Worm (Caenorhabditis elegans) whole organism, L3 larva: ENCODE measurements around the gene gldi-7.

ENCODE experiments used
- ZK546.5 ChIP-seq: sonication (generic microtip); optimal IDR thresholded peaks from 2 replicates; lab custom pipeline; 2017; ENCODE audit warnings: missing biosample characterization, missing genetic modification characterization
- aly-2 ChIP-seq: fragments of 150-350 bp; optimal IDR thresholded peaks from 2 replicates; lab custom pipeline; 2014; ENCODE audit warnings: missing biosample characterization, missing genetic modification characterization
- ama-1 ChIP-seq: fragments of 150-350 bp; optimal IDR thresholded peaks from 2 replicates; lab custom pipeline; 2018
- ceh-16 ChIP-seq: sonication (generic microtip); optimal IDR thresholded peaks from 2 replicates; lab custom pipeline; 2017; ENCODE audit warnings: missing biosample characterization, missing genetic modification characterization
- ceh-82 ChIP-seq: fragments of 150-350 bp; optimal IDR thresholded peaks from 2 replicates; lab custom pipeline; 2014; ENCODE audit warnings: missing biosample characterization, missing genetic modification characterization
- ceh-9 ChIP-seq: sonication (generic microtip); optimal IDR thresholded peaks from 2 replicates; lab custom pipeline; 2018; ENCODE audit warnings: missing biosample characterization, missing genetic modification characterization
- daf-12 ChIP-seq: fragments of 150-350 bp; optimal IDR thresholded peaks from 2 replicates; lab custom pipeline; 2014; ENCODE audit warnings: missing biosample characterization, missing genetic modification reagents, missing genetic modification characterization
- egl-27 ChIP-seq: sonication (generic microtip); optimal IDR thresholded peaks from 4 replicates; lab custom pipeline; 2017; ENCODE audit warnings: missing biosample characterization, missing genetic modification reagents, missing genetic modification characterization
- egl-5 ChIP-seq: fragments of 150-350 bp; optimal IDR thresholded peaks from 2 replicates; lab custom pipeline; 2017; ENCODE audit warnings: missing biosample characterization, missing genetic modification reagents, missing genetic modification characterization, inconsistent platforms
- elt-1 ChIP-seq: fragments of 150-350 bp; optimal IDR thresholded peaks from 2 replicates; lab custom pipeline; 2014; ENCODE audit warnings: missing biosample characterization, missing genetic modification characterization
- elt-2 ChIP-seq: sonication (generic microtip); optimal IDR thresholded peaks from 2 replicates; lab custom pipeline; 2016; ENCODE audit warnings: missing genetic modification reagents, mild to moderate bottlenecking, missing genetic modification characterization, missing compliant biosample characterization
- fkh-10 ChIP-seq: sonication (generic microtip); optimal IDR thresholded peaks from 2 replicates; lab custom pipeline; 2017; ENCODE audit warnings: missing biosample characterization, missing genetic modification reagents, missing genetic modification characterization
- fkh-2 ChIP-seq: fragments of 150-350 bp; optimal IDR thresholded peaks from 2 replicates; lab custom pipeline; 2014; ENCODE audit warnings: missing biosample characterization, missing genetic modification reagents, missing genetic modification characterization
- fos-1 ChIP-seq: fragments of 150-350 bp; optimal IDR thresholded peaks from 2 replicates; lab custom pipeline; 2014; ENCODE audit warnings: missing biosample characterization, missing genetic modification characterization
- hmg-11 ChIP-seq: sonication (generic microtip); optimal IDR thresholded peaks from 2 replicates; lab custom pipeline; 2016; ENCODE audit warnings: missing genetic modification characterization, missing compliant biosample characterization
- jun-1 ChIP-seq: fragments of 150-350 bp; optimal IDR thresholded peaks from 2 replicates; lab custom pipeline; 2014; ENCODE audit warnings: missing biosample characterization, missing genetic modification reagents, missing genetic modification characterization
- lin-39 ChIP-seq: fragments of 150-350 bp; optimal IDR thresholded peaks from 2 replicates; lab custom pipeline; 2018; ENCODE audit warnings: missing biosample characterization, missing genetic modification reagents, missing genetic modification characterization
- lsy-12 ChIP-seq: sonication (generic microtip); optimal IDR thresholded peaks from 2 replicates; lab custom pipeline; 2016; ENCODE audit warnings: mild to moderate bottlenecking, missing genetic modification characterization, missing compliant biosample characterization
- mdl-1 ChIP-seq: fragments of 150-350 bp; optimal IDR thresholded peaks from 2 replicates; lab custom pipeline; 2014; ENCODE audit warnings: missing biosample characterization, missing genetic modification characterization
- mml-1 ChIP-seq: fragments of 150-350 bp; sonication (generic microtip); optimal IDR thresholded peaks from 3 replicates; lab custom pipeline; 2014; ENCODE audit warnings: missing biosample characterization, missing genetic modification characterization
- nfya-1 ChIP-seq: sonication (generic microtip); optimal IDR thresholded peaks from 2 replicates; lab custom pipeline; 2017; ENCODE audit warnings: missing genetic modification characterization, mild to moderate bottlenecking, missing compliant biosample characterization, antibody characterized with exemption, moderate library complexity; ENCODE audit not compliant: insufficient read depth
- nhr-11 ChIP-seq: fragments of 150-350 bp; optimal IDR thresholded peaks from 2 replicates; lab custom pipeline; 2014; ENCODE audit warnings: missing biosample characterization, missing genetic modification characterization
- nhr-12 ChIP-seq: fragments of 150-350 bp; optimal IDR thresholded peaks from 2 replicates; lab custom pipeline; 2014; ENCODE audit warnings: missing biosample characterization, missing genetic modification characterization
- nhr-23 ChIP-seq: fragments of 150-350 bp; optimal IDR thresholded peaks from 2 replicates; lab custom pipeline; 2014; ENCODE audit warnings: missing biosample characterization, missing genetic modification reagents, missing genetic modification characterization
- nhr-28 ChIP-seq: fragments of 150-350 bp; optimal IDR thresholded peaks from 2 replicates; lab custom pipeline; 2014; ENCODE audit warnings: missing biosample characterization, missing genetic modification characterization
- nhr-43 ChIP-seq: sonication (generic microtip); optimal IDR thresholded peaks from 2 replicates; lab custom pipeline; 2016; ENCODE audit warnings: mild to moderate bottlenecking, missing genetic modification characterization, missing compliant biosample characterization; ENCODE audit not compliant: poor library complexity, severe bottlenecking
- nhr-76 ChIP-seq: fragments of 150-350 bp; sonication (generic microtip); optimal IDR thresholded peaks from 5 replicates; lab custom pipeline; 2014; ENCODE audit warnings: missing biosample characterization, missing genetic modification characterization
- nhr-77 ChIP-seq: fragments of 150-350 bp; optimal IDR thresholded peaks from 2 replicates; lab custom pipeline; 2014; ENCODE audit warnings: missing biosample characterization, missing genetic modification characterization
- pha-4 ChIP-seq: fragments of 150-350 bp; optimal IDR thresholded peaks from 2 replicates; lab custom pipeline; 2014; ENCODE audit warnings: missing biosample characterization, missing genetic modification reagents, missing genetic modification characterization
- pqm-1 ChIP-seq: fragments of 150-350 bp; optimal IDR thresholded peaks from 2 replicates; lab custom pipeline; 2017; ENCODE audit warnings: missing biosample characterization, missing genetic modification characterization, inconsistent platforms
- snpc-4 ChIP-seq: fragments of 150-350 bp; optimal IDR thresholded peaks from 2 replicates; lab custom pipeline; 2014; ENCODE audit warnings: missing biosample characterization, missing genetic modification characterization
- tbx-2 ChIP-seq: sonication (generic microtip); optimal IDR thresholded peaks from 2 replicates; lab custom pipeline; 2016; ENCODE audit warnings: mild to moderate bottlenecking, missing genetic modification characterization, missing compliant biosample characterization
- unc-39 ChIP-seq: sonication (generic microtip); optimal IDR thresholded peaks from 4 replicates; lab custom pipeline; 2017; ENCODE audit warnings: missing biosample characterization, missing genetic modification characterization
- unc-62 ChIP-seq: fragments of 150-350 bp; sonication (generic microtip); optimal IDR thresholded peaks from 4 replicates; lab custom pipeline; 2014; ENCODE audit warnings: missing biosample characterization, missing genetic modification reagents, missing genetic modification characterization
- zag-1 ChIP-seq: fragments of 150-350 bp; optimal IDR thresholded peaks from 2 replicates; lab custom pipeline; 2014; ENCODE audit warnings: missing biosample characterization, missing genetic modification characterization
- ztf-11 ChIP-seq: fragments of 150-350 bp; optimal IDR thresholded peaks from 2 replicates; lab custom pipeline; 2014; ENCODE audit warnings: missing biosample characterization, missing genetic modification characterization
- ztf-4 ChIP-seq: fragments of 150-350 bp; optimal IDR thresholded peaks from 2 replicates; lab custom pipeline; 2014; ENCODE audit warnings: missing biosample characterization, missing genetic modification characterization

The gldi-7 gene

DNA sequence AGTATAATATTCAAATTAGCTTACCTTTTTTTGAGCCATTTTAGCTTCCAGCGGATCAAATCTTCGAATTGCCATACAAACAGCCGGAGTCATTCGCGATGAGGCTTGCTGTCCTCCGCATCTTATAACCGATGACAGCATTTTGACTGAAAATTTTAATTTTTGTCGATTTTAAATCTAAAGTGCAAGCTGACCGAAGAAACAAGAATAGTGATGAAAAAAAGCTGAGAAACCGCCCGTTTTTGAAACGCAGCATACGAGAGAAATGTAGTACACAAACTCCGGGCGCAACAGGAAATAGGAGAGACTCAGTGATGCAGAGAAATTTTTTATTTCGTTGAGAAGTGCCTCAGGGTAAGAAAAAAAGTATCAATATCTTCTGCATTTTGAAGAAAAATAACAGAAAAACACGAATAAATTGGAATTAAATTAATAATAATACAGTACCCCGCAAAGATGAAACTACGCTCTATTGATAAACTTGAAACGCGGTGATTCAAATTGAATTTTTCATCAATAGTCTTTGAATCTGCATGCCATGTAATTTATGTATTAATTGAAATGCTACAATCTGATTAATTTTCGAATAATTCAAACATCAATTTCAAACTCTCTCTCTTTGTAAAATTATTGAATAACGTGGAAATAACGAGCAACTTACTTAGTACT is 47.8 kb downstream of the gldi-7 start (continued):
- TF ChIP-seq elt-2 (tag; lab: Kevin White, UChicago) (peak; percentile 7), ceh-16 (no peak)

DNA sequence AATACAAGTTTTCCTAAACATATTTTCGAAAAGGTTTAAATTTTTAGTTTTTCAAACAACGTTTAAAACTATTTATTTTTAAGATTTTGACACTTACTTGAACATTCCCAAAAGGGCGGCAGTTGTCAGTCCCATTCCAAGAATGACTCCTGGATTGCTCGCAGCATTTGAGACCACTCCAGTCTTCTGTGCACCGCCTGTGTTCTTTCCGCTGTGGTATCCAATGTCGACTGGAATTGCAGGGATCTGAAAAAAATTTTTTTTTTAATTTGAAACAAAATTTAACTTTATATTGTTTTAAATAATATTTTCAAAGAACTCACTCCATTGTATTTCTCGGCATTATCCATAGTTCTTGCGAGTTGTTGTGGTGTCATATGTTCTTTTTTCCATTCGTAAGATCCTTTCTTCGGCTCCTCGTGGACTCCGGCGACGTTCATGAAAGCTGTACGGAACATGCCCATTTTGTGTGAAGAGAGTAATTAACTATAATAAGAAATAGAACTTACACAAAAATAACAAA is 49.2 kb downstream of the gldi-7 start, which contains the start of gene M05D6.5:
Gene M05D6.5 (minus strand): TSS at position 473 of the 523 bp plus-strand sequence.
- TF ChIP-seq pha-4, result no peak
- no peak for TF ChIP-seq nhr-77 (tag; lab: Kevin White, UChicago)
- no peak for TF ChIP-seq aly-2 (tag; lab: Kevin White, UChicago)
- TF ChIP-seq fkh-10 (GFP tag; lab: Kevin White, UChicago), result no peak
- no peak for TF ChIP-seq jun-1
- peak; percentile 89 for TF ChIP-seq ama-1 (lab: Kevin White, UChicago)
- no peak for TF ChIP-seq egl-27 (tag; lab: Kevin White, UChicago)
- TF ChIP-seq ztf-11 (tag; lab: Kevin White, UChicago), result no peak
- TF ChIP-seq, all 47 proteins: peak for 1

DNA sequence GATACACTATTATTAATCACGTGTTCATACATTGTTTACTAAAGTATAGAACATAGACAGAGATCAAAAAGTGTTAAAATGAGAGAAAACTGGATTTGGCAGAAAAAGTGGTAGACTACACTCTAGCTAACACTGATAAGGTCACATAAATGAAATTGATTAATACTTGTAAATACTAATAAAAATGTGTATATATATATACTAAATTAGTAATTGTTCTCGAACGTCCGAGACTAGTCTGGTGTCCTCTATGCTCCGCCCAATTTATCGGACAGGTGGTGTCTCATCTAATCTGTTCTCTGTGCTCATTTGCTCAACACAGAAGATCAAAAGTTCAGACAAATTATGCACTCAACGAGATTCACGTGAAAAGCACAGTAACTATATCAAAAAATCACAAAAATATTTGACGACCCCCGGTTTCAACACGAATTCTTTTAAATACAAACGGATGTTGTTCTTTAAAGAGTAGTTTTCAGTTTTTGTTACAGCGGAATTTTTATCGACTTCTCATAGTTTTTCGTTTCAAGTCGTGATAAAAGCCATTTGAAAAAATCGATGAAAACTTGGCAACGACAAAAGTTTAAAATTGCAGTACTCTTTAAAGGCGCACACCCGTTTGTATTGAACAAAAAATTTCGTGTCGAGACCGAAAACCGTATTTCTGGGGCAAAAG is 49.9 kb downstream of the gldi-7 start:
- TF ChIP-seq ztf-11 (tag; lab: Kevin White, UChicago) (no peak), mdl-1 (tag; lab: Kevin White, UChicago) (no peak), unc-62 (GFP tag; lab: Kevin White, UChicago) (no peak), snpc-4 (tag; lab: Kevin White, UChicago) (no peak), ceh-9 (tag; lab: Kevin White, UChicago) (no peak), tbx-2 (tag; lab: Kevin White, UChicago) (no peak), mml-1 (tag; lab: Kevin White, UChicago) (peak; percentile 45), zag-1 (tag; lab: Kevin White, UChicago) (no peak), egl-5 (tag; lab: Kevin White, UChicago) (peak; percentile 24), nhr-28 (tag; lab: Kevin White, UChicago) (no peak), nhr-76 (tag; lab: Kevin White, UChicago) (no peak), nhr-12 (tag; lab: Kevin White, UChicago) (no peak), fkh-2 (tag; lab: Kevin White, UChicago) (no peak), ztf-4 (no peak), lin-39 (no peak), egl-27 (tag; lab: Kevin White, UChicago) (no peak), nhr-43 (tag; lab: Kevin White, UChicago) (peak; percentile 26), aly-2 (tag; lab: Kevin White, UChicago) (no peak), fos-1 (tag; lab: Kevin White, UChicago) (no peak), jun-1 (no peak), nfya-1 (tag; lab: Kevin White, UChicago) (peak; percentile 37), ceh-82 (tag; lab: Kevin White, UChicago) (no peak), daf-12 (no peak), hmg-11 (tag; lab: Kevin White, UChicago) (no peak), pqm-1 (tag; lab: Kevin White, UChicago) (peak; percentile 3), ama-1 (lab: Kevin White, UChicago) (peak; percentile 88), nhr-77 (tag; lab: Kevin White, UChicago) (no peak), elt-1 (tag; lab: Kevin White, UChicago) (no peak), nhr-11 (tag; lab: Kevin White, UChicago) (no peak), elt-2 (tag; lab: Kevin White, UChicago) (peak; percentile 55), nhr-23 (tag; lab: Kevin White, UChicago) (no peak), pha-4 (peak; percentile 50), ZK546.5 (tag; lab: Kevin White, UChicago) (no peak), ceh-16 (no peak), lsy-12 (tag; lab: Kevin White, UChicago) (no peak), unc-39 (tag; lab: Kevin White, UChicago) (no peak)
